Worm (Caenorhabditis elegans) whole organism, L3 larva: Measurements from ENCODE around the gene ZK1010.10.

Source experiments
- R02D3.7 ChIP-seq: fragments of 150-350 bp; optimal IDR thresholded peaks from 2 replicates; lab custom pipeline; 2014; ENCODE audit warnings: missing biosample characterization, missing genetic modification characterization
- ZK546.5 ChIP-seq: sonication (generic microtip); optimal IDR thresholded peaks from 2 replicates; lab custom pipeline; 2017; ENCODE audit warnings: missing biosample characterization, missing genetic modification characterization
- aly-2 ChIP-seq: fragments of 150-350 bp; optimal IDR thresholded peaks from 2 replicates; lab custom pipeline; 2014; ENCODE audit warnings: missing biosample characterization, missing genetic modification characterization
- ama-1 ChIP-seq: fragments of 150-350 bp; optimal IDR thresholded peaks from 2 replicates; lab custom pipeline; 2018
- ceh-16 ChIP-seq: sonication (generic microtip); optimal IDR thresholded peaks from 2 replicates; lab custom pipeline; 2017; ENCODE audit warnings: missing biosample characterization, missing genetic modification characterization
- ceh-28 ChIP-seq: fragments of 150-350 bp; optimal IDR thresholded peaks from 2 replicates; lab custom pipeline; 2014; ENCODE audit warnings: missing biosample characterization, missing genetic modification reagents, missing genetic modification characterization
- ceh-82 ChIP-seq: fragments of 150-350 bp; optimal IDR thresholded peaks from 2 replicates; lab custom pipeline; 2014; ENCODE audit warnings: missing biosample characterization, missing genetic modification characterization
- ceh-9 ChIP-seq: sonication (generic microtip); optimal IDR thresholded peaks from 2 replicates; lab custom pipeline; 2018; ENCODE audit warnings: missing biosample characterization, missing genetic modification characterization
- daf-12 ChIP-seq: fragments of 150-350 bp; optimal IDR thresholded peaks from 2 replicates; lab custom pipeline; 2014; ENCODE audit warnings: missing biosample characterization, missing genetic modification reagents, missing genetic modification characterization
- egl-27 ChIP-seq: sonication (generic microtip); optimal IDR thresholded peaks from 4 replicates; lab custom pipeline; 2017; ENCODE audit warnings: missing biosample characterization, missing genetic modification reagents, missing genetic modification characterization
- egl-5 ChIP-seq: fragments of 150-350 bp; optimal IDR thresholded peaks from 2 replicates; lab custom pipeline; 2017; ENCODE audit warnings: missing biosample characterization, missing genetic modification reagents, missing genetic modification characterization, inconsistent platforms
- elt-1 ChIP-seq: fragments of 150-350 bp; optimal IDR thresholded peaks from 2 replicates; lab custom pipeline; 2014; ENCODE audit warnings: missing biosample characterization, missing genetic modification characterization
- elt-2 ChIP-seq: sonication (generic microtip); optimal IDR thresholded peaks from 2 replicates; lab custom pipeline; 2016; ENCODE audit warnings: missing genetic modification reagents, mild to moderate bottlenecking, missing genetic modification characterization, missing compliant biosample characterization
- elt-3 ChIP-seq, 3 experiments: fragments of 150-350 bp in 1 of 3; sonication (generic microtip) in 2 of 3; optimal IDR thresholded peaks; 2 replicates in 2 of 3; 4 replicates in 1 of 3; lab custom pipeline; 2014 to 2017; ENCODE audit warnings: missing biosample characterization in 3 of 3, missing genetic modification characterization in 3 of 3
- eor-1 ChIP-seq, 2 experiments: fragments of 150-350 bp; optimal IDR thresholded peaks; 2 replicates each; lab custom pipeline; 2014 to 2018; ENCODE audit warnings: missing biosample characterization in 2 of 2, missing genetic modification characterization in 2 of 2
- fkh-10 ChIP-seq: sonication (generic microtip); optimal IDR thresholded peaks from 2 replicates; lab custom pipeline; 2017; ENCODE audit warnings: missing biosample characterization, missing genetic modification reagents, missing genetic modification characterization
- fkh-2 ChIP-seq: fragments of 150-350 bp; optimal IDR thresholded peaks from 2 replicates; lab custom pipeline; 2014; ENCODE audit warnings: missing biosample characterization, missing genetic modification reagents, missing genetic modification characterization
- fos-1 ChIP-seq: fragments of 150-350 bp; optimal IDR thresholded peaks from 2 replicates; lab custom pipeline; 2014; ENCODE audit warnings: missing biosample characterization, missing genetic modification characterization
- hmg-11 ChIP-seq: sonication (generic microtip); optimal IDR thresholded peaks from 2 replicates; lab custom pipeline; 2016; ENCODE audit warnings: missing genetic modification characterization, missing compliant biosample characterization
- jun-1 ChIP-seq: fragments of 150-350 bp; optimal IDR thresholded peaks from 2 replicates; lab custom pipeline; 2014; ENCODE audit warnings: missing biosample characterization, missing genetic modification reagents, missing genetic modification characterization
- lin-15B ChIP-seq: fragments of 150-350 bp; optimal IDR thresholded peaks from 2 replicates; lab custom pipeline; 2014; ENCODE audit warnings: missing biosample characterization, missing genetic modification characterization
- lin-39 ChIP-seq: fragments of 150-350 bp; optimal IDR thresholded peaks from 2 replicates; lab custom pipeline; 2018; ENCODE audit warnings: missing biosample characterization, missing genetic modification reagents, missing genetic modification characterization
- lsy-12 ChIP-seq: sonication (generic microtip); optimal IDR thresholded peaks from 2 replicates; lab custom pipeline; 2016; ENCODE audit warnings: mild to moderate bottlenecking, missing genetic modification characterization, missing compliant biosample characterization
- mdl-1 ChIP-seq: fragments of 150-350 bp; optimal IDR thresholded peaks from 2 replicates; lab custom pipeline; 2014; ENCODE audit warnings: missing biosample characterization, missing genetic modification characterization
- nfya-1 ChIP-seq: sonication (generic microtip); optimal IDR thresholded peaks from 2 replicates; lab custom pipeline; 2017; ENCODE audit warnings: missing genetic modification characterization, mild to moderate bottlenecking, missing compliant biosample characterization, antibody characterized with exemption, moderate library complexity; ENCODE audit not compliant: insufficient read depth
- nhr-11 ChIP-seq: fragments of 150-350 bp; optimal IDR thresholded peaks from 2 replicates; lab custom pipeline; 2014; ENCODE audit warnings: missing biosample characterization, missing genetic modification characterization
- nhr-12 ChIP-seq: fragments of 150-350 bp; optimal IDR thresholded peaks from 2 replicates; lab custom pipeline; 2014; ENCODE audit warnings: missing biosample characterization, missing genetic modification characterization
- nhr-23 ChIP-seq: fragments of 150-350 bp; optimal IDR thresholded peaks from 2 replicates; lab custom pipeline; 2014; ENCODE audit warnings: missing biosample characterization, missing genetic modification reagents, missing genetic modification characterization
- nhr-237 ChIP-seq: fragments of 150-350 bp; optimal IDR thresholded peaks from 2 replicates; lab custom pipeline; 2014; ENCODE audit warnings: missing biosample characterization, missing genetic modification characterization
- nhr-25 ChIP-seq: sonication (generic microtip); optimal IDR thresholded peaks from 2 replicates; lab custom pipeline; 2017; ENCODE audit warnings: missing biosample characterization, missing genetic modification characterization
- nhr-28 ChIP-seq: fragments of 150-350 bp; optimal IDR thresholded peaks from 2 replicates; lab custom pipeline; 2014; ENCODE audit warnings: missing biosample characterization, missing genetic modification characterization
- nhr-43 ChIP-seq: sonication (generic microtip); optimal IDR thresholded peaks from 2 replicates; lab custom pipeline; 2016; ENCODE audit warnings: mild to moderate bottlenecking, missing genetic modification characterization, missing compliant biosample characterization; ENCODE audit not compliant: poor library complexity, severe bottlenecking
- nhr-67 ChIP-seq: fragments of 150-350 bp; optimal IDR thresholded peaks from 2 replicates; lab custom pipeline; 2014; ENCODE audit warnings: missing biosample characterization, missing genetic modification characterization
- nhr-76 ChIP-seq: fragments of 150-350 bp; sonication (generic microtip); optimal IDR thresholded peaks from 5 replicates; lab custom pipeline; 2014; ENCODE audit warnings: missing biosample characterization, missing genetic modification characterization
- nhr-77 ChIP-seq: fragments of 150-350 bp; optimal IDR thresholded peaks from 2 replicates; lab custom pipeline; 2014; ENCODE audit warnings: missing biosample characterization, missing genetic modification characterization
- pha-4 ChIP-seq: fragments of 150-350 bp; optimal IDR thresholded peaks from 2 replicates; lab custom pipeline; 2014; ENCODE audit warnings: missing biosample characterization, missing genetic modification reagents, missing genetic modification characterization
- pqm-1 ChIP-seq: fragments of 150-350 bp; optimal IDR thresholded peaks from 2 replicates; lab custom pipeline; 2017; ENCODE audit warnings: missing biosample characterization, missing genetic modification characterization, inconsistent platforms
- sea-2 ChIP-seq: fragments of 150-350 bp; sonication (generic microtip); optimal IDR thresholded peaks from 4 replicates; lab custom pipeline; 2014; ENCODE audit warnings: missing biosample characterization, missing genetic modification reagents, missing genetic modification characterization
- skn-1 ChIP-seq: fragments of 150-350 bp; optimal IDR thresholded peaks from 2 replicates; lab custom pipeline; 2014; ENCODE audit warnings: missing biosample characterization, missing genetic modification characterization
- snpc-4 ChIP-seq: fragments of 150-350 bp; optimal IDR thresholded peaks from 2 replicates; lab custom pipeline; 2014; ENCODE audit warnings: missing biosample characterization, missing genetic modification characterization
- tbx-2 ChIP-seq: sonication (generic microtip); optimal IDR thresholded peaks from 2 replicates; lab custom pipeline; 2016; ENCODE audit warnings: mild to moderate bottlenecking, missing genetic modification characterization, missing compliant biosample characterization
- unc-39 ChIP-seq: sonication (generic microtip); optimal IDR thresholded peaks from 4 replicates; lab custom pipeline; 2017; ENCODE audit warnings: missing biosample characterization, missing genetic modification characterization
- unc-62 ChIP-seq: fragments of 150-350 bp; sonication (generic microtip); optimal IDR thresholded peaks from 4 replicates; lab custom pipeline; 2014; ENCODE audit warnings: missing biosample characterization, missing genetic modification reagents, missing genetic modification characterization
- zag-1 ChIP-seq: fragments of 150-350 bp; optimal IDR thresholded peaks from 2 replicates; lab custom pipeline; 2014; ENCODE audit warnings: missing biosample characterization, missing genetic modification characterization
- ztf-11 ChIP-seq: fragments of 150-350 bp; optimal IDR thresholded peaks from 2 replicates; lab custom pipeline; 2014; ENCODE audit warnings: missing biosample characterization, missing genetic modification characterization
- ztf-4 ChIP-seq: fragments of 150-350 bp; optimal IDR thresholded peaks from 2 replicates; lab custom pipeline; 2014; ENCODE audit warnings: missing biosample characterization, missing genetic modification characterization

ZK1010.10 gene

ce11 chrIII:12972398-12972797 lies 29.8 kb upstream of the ZK1010.10 start, which contains the start of gene bckd-1A:
TSS of gene bckd-1A (minus strand) at chrIII:12972498.
- TF ChIP-seq skn-1 (tag; lab: Kevin White, UChicago): no peak
- no peak for TF ChIP-seq ceh-28 (tag; lab: Kevin White, UChicago)
- TF ChIP-seq egl-27 (tag; lab: Kevin White, UChicago): no peak
- no peak for TF ChIP-seq ceh-9 (tag; lab: Kevin White, UChicago)
- no peak for TF ChIP-seq unc-39 (tag; lab: Kevin White, UChicago)
- TF ChIP-seq ceh-16: no peak
- no peak for TF ChIP-seq egl-5 (tag; lab: Kevin White, UChicago)
- no peak for TF ChIP-seq fkh-2 (tag; lab: Kevin White, UChicago)
- TF ChIP-seq nhr-67 (tag; lab: Kevin White, UChicago): no peak
- TF ChIP-seq ztf-4: no peak
- no peak for TF ChIP-seq pqm-1 (tag; lab: Kevin White, UChicago)

ce11 chrIII:12977559-12977958 lies 24.6 kb upstream of the ZK1010.10 start, which contains the start of gene ZK1010.2:
TSS of gene ZK1010.2 (minus strand) at chrIII:12977862.
- TF ChIP-seq pha-4 (tag; lab: Kevin White, UChicago) (no peak), nhr-67 (tag; lab: Kevin White, UChicago) (no peak), nhr-25 (tag; lab: Kevin White, UChicago) (no peak), lin-39 (no peak), lsy-12 (tag; lab: Kevin White, UChicago) (peak; percentile 16)

- peak; percentile 11 for TF ChIP-seq snpc-4 (tag; lab: Kevin White, UChicago)
- TF ChIP-seq egl-5 (tag; lab: Kevin White, UChicago): peak; percentile 55
- peak; percentile 54 for TF ChIP-seq ama-1 (lab: Kevin White, UChicago)
- peak; percentile 53 for TF ChIP-seq nhr-11
- no peak for TF ChIP-seq nhr-12 (tag; lab: Kevin White, UChicago)
- TF ChIP-seq R02D3.7: peak; percentile 99
- TF ChIP-seq ztf-11 (tag; lab: Kevin White, UChicago): no peak
- TF ChIP-seq lsy-12 (tag; lab: Kevin White, UChicago): peak; percentile 92
- TF ChIP-seq ceh-28 (tag; lab: Kevin White, UChicago): peak; percentile 68
- TF ChIP-seq nhr-77 (tag; lab: Kevin White, UChicago): no peak
- TF ChIP-seq nhr-76 (tag; lab: Kevin White, UChicago): no peak
- TF ChIP-seq nhr-23 (tag; lab: Kevin White, UChicago): peak; percentile 80
- no peak for TF ChIP-seq egl-27 (tag; lab: Kevin White, UChicago)
- peak; percentile 13 for TF ChIP-seq fos-1 (tag; lab: Kevin White, UChicago)
- TF ChIP-seq ztf-4: no peak
- peak; percentile 66 for TF ChIP-seq skn-1 (tag; lab: Kevin White, UChicago)
- peak; percentile 85 for TF ChIP-seq hmg-11 (tag; lab: Kevin White, UChicago)
- no peak for TF ChIP-seq elt-1 (tag; lab: Kevin White, UChicago)
- TF ChIP-seq pqm-1 (tag; lab: Kevin White, UChicago): peak; percentile 67
- TF ChIP-seq unc-39 (tag; lab: Kevin White, UChicago): no peak
- no peak for TF ChIP-seq nhr-237 (tag; lab: Kevin White, UChicago)
- TF ChIP-seq jun-1 (tag; lab: Kevin White, UChicago): peak; percentile 71
- TF ChIP-seq nfya-1 (tag; lab: Kevin White, UChicago): peak; percentile 97
- TF ChIP-seq aly-2 (tag; lab: Kevin White, UChicago): no peak
- peak; percentile 56 for TF ChIP-seq elt-2 (tag; lab: Kevin White, UChicago)
- peak; percentile 15 for TF ChIP-seq ZK546.5 (tag; lab: Kevin White, UChicago)
- no peak for TF ChIP-seq elt-3 (tag; optimal IDR thresholded peaks at IDR 0.05; lab: Kevin White, UChicago)
- TF ChIP-seq ceh-16: no peak
- TF ChIP-seq lin-15B: peak; percentile 88
- TF ChIP-seq zag-1 (tag; lab: Kevin White, UChicago): peak; percentile 13
- TF ChIP-seq nhr-67 (tag; lab: Kevin White, UChicago): no peak
- peak; percentile 92 for TF ChIP-seq pha-4 (tag; lab: Kevin White, UChicago)
- no peak for TF ChIP-seq ceh-9 (tag; lab: Kevin White, UChicago)
- TF ChIP-seq fkh-10 (GFP tag; lab: Kevin White, UChicago): no peak
- TF ChIP-seq nhr-28 (tag; lab: Kevin White, UChicago): no peak
- TF ChIP-seq unc-62 (GFP tag; lab: Kevin White, UChicago): no peak
- no peak for TF ChIP-seq daf-12 (tag; lab: Kevin White, UChicago)
- no peak for TF ChIP-seq fkh-2 (tag; lab: Kevin White, UChicago)
- TF ChIP-seq ceh-82: no peak
- no peak for TF ChIP-seq sea-2
- peak; percentile 62 for TF ChIP-seq tbx-2 (tag; lab: Kevin White, UChicago)
- TF ChIP-seq nhr-43: peak; percentile 76
- peak; percentile 95 for TF ChIP-seq lin-39
- no peak for TF ChIP-seq eor-1 (tag; optimal IDR thresholded peaks at IDR 0.05; lab: Kevin White, UChicago)
- TF ChIP-seq nhr-25 (tag; lab: Kevin White, UChicago): peak; percentile 76
- TF ChIP-seq mdl-1 (tag; lab: Kevin White, UChicago): no peak
These were observed 23.6 kb upstream of the ZK1010.10 start, which contains the start of the genes ubq-2 and frg-1 for ce11 chrIII:12978473-12979174. TSS of gene ubq-2 (minus strand) at chrIII:12978523. TSS of gene frg-1 (plus strand) at chrIII:12979162.
